Worm (Caenorhabditis elegans) whole organism, late embryonic: ENCODE results near the gene C46H3.1.

ENCODE experiments used
- C08G9.2 ChIP-seq: sonication (generic microtip); optimal IDR thresholded peaks from 2 replicates; lab custom pipeline; 2016; ENCODE audit warnings: mild to moderate bottlenecking, missing genetic modification characterization, moderate library complexity, missing compliant biosample characterization
- F13H6.1 ChIP-seq: sonication (generic microtip); optimal IDR thresholded peaks from 2 replicates; lab custom pipeline; 2016; ENCODE audit warnings: missing genetic modification characterization, missing compliant biosample characterization
- K02D7.2 ChIP-seq: sonication (generic microtip); optimal IDR thresholded peaks from 2 replicates; lab custom pipeline; 2017; ENCODE audit warnings: mild to moderate bottlenecking, missing genetic modification characterization, missing compliant biosample characterization
- K09A11.1 ChIP-seq: sonication (generic microtip); optimal IDR thresholded peaks from 2 replicates; lab custom pipeline; 2017; ENCODE audit warnings: antibody characterized with exemption, mild to moderate bottlenecking, missing genetic modification characterization, missing compliant biosample characterization; ENCODE audit not compliant: insufficient read depth
- ceh-2 ChIP-seq: sonication (generic microtip); optimal IDR thresholded peaks from 2 replicates; lab custom pipeline; 2016; ENCODE audit warnings: missing genotype, missing genetic modification characterization, missing compliant biosample characterization
- ceh-22 ChIP-seq: sonication (generic microtip); optimal IDR thresholded peaks from 2 replicates; lab custom pipeline; 2017; ENCODE audit warnings: missing biosample characterization, missing genetic modification characterization
- ceh-31 ChIP-seq: sonication (generic microtip); optimal IDR thresholded peaks from 2 replicates; lab custom pipeline; 2016; ENCODE audit warnings: missing genetic modification characterization, missing compliant biosample characterization
- ceh-48 ChIP-seq: sonication (generic microtip); optimal IDR thresholded peaks from 2 replicates; lab custom pipeline; 2016; ENCODE audit warnings: missing genetic modification characterization, inconsistent platforms, missing compliant biosample characterization
- ceh-6 ChIP-seq: fragments of 200-800 bp; sonication (Bioruptor generic); optimal IDR thresholded peaks from 2 replicates; lab custom pipeline; 2018; ENCODE audit warnings: mild to moderate bottlenecking, missing genetic modification characterization, missing compliant biosample characterization
- ceh-9 ChIP-seq: sonication (generic microtip); optimal IDR thresholded peaks from 2 replicates; lab custom pipeline; 2016; ENCODE audit warnings: mild to moderate bottlenecking, missing genetic modification characterization, inconsistent platforms, missing compliant biosample characterization
- elt-2 ChIP-seq: sonication (generic microtip); optimal IDR thresholded peaks from 2 replicates; lab custom pipeline; 2016; ENCODE audit warnings: missing genetic modification reagents, missing genetic modification characterization, missing compliant biosample characterization
- ets-4 ChIP-seq: sonication (generic microtip); optimal IDR thresholded peaks from 2 replicates; lab custom pipeline; 2016; ENCODE audit warnings: missing genetic modification characterization, missing compliant biosample characterization
- fkh-6 ChIP-seq: sonication (generic microtip); optimal IDR thresholded peaks from 2 replicates; lab custom pipeline; 2016; ENCODE audit warnings: missing genetic modification characterization, missing compliant biosample characterization
- madf-2 ChIP-seq: sonication (generic microtip); optimal IDR thresholded peaks from 2 replicates; lab custom pipeline; 2017; ENCODE audit warnings: missing genetic modification characterization, missing compliant biosample characterization
- mec-3 ChIP-seq: sonication (generic microtip); optimal IDR thresholded peaks from 2 replicates; lab custom pipeline; 2016; ENCODE audit warnings: borderline replicate concordance, missing genetic modification characterization, missing compliant biosample characterization
- nhr-232 ChIP-seq: sonication (generic microtip); optimal IDR thresholded peaks from 2 replicates; lab custom pipeline; 2016; ENCODE audit warnings: missing genetic modification characterization, missing compliant biosample characterization
- odd-2 ChIP-seq: sonication (generic microtip); optimal IDR thresholded peaks from 2 replicates; lab custom pipeline; 2017; ENCODE audit warnings: antibody characterized with exemption, mild to moderate bottlenecking, missing genetic modification characterization, missing compliant biosample characterization
- pag-3 ChIP-seq: sonication (generic microtip); optimal IDR thresholded peaks from 2 replicates; lab custom pipeline; 2016; ENCODE audit warnings: missing compliant biosample characterization, missing genetic modification characterization, borderline replicate concordance
- pax-1 ChIP-seq: fragments of 150-350 bp; optimal IDR thresholded peaks from 2 replicates; lab custom pipeline; 2014; ENCODE audit warnings: missing biosample characterization, missing genetic modification characterization
- pha-2 ChIP-seq: sonication (generic microtip); optimal IDR thresholded peaks from 2 replicates; lab custom pipeline; 2017; ENCODE audit warnings: mild to moderate bottlenecking, missing genetic modification characterization, missing compliant biosample characterization
- pha-4 ChIP-seq: fragments of 150-350 bp; optimal IDR thresholded peaks from 2 replicates; lab custom pipeline; 2018; ENCODE audit warnings: missing biosample characterization, missing genetic modification reagents, missing genetic modification characterization
- sox-2 ChIP-seq: fragments of 200-800 bp; sonication (Bioruptor generic); IDR thresholded peaks from 2 replicates; pipeline ENCODE4 v1.3.6; 2022; ENCODE audit warnings: missing genetic modification reagents, missing genetic modification characterization, missing compliant biosample characterization
- ttx-3 ChIP-seq: sonication (generic microtip); optimal IDR thresholded peaks from 2 replicates; lab custom pipeline; 2016; ENCODE audit warnings: missing genetic modification reagents, missing genetic modification characterization, missing compliant biosample characterization
- zip-5 ChIP-seq: sonication (generic microtip); optimal IDR thresholded peaks from 2 replicates; lab custom pipeline; 2016; ENCODE audit warnings: missing genetic modification characterization, missing compliant biosample characterization

Gene C46H3.1

ce11 chrX:1255547-1255946, 46.4 kb downstream of the C46H3.1 start, which contains the start of gene npr-11:
npr-11 (minus strand) TSS chrX:1255647.
- no peak for TF ChIP-seq ceh-9 (tag; lab: Kevin White, UChicago)
- no peak for TF ChIP-seq ceh-31
- TF ChIP-seq F13H6.1 (tag; lab: Kevin White, UChicago) = no peak
- no peak for TF ChIP-seq odd-2
- TF ChIP-seq pha-2 (tag; lab: Kevin White, UChicago) = no peak
- no peak for TF ChIP-seq mec-3 (tag; lab: Kevin White, UChicago)
- TF ChIP-seq K09A11.1 = no peak
- no peak for TF ChIP-seq madf-2 (tag; lab: Kevin White, UChicago)
- no peak for TF ChIP-seq pag-3 (tag; lab: Kevin White, UChicago)
- TF ChIP-seq pha-4 = no peak
- no peak for TF ChIP-seq ceh-48 (tag; lab: Kevin White, UChicago)
- no peak for TF ChIP-seq elt-2 (tag; lab: Kevin White, UChicago)
- no peak for TF ChIP-seq ttx-3 (tag; lab: Kevin White, UChicago)
- TF ChIP-seq ets-4 (tag; lab: Kevin White, UChicago) = no peak
- TF ChIP-seq zip-5 (tag; lab: Kevin White, UChicago) = no peak

- TF ChIP-seq ceh-22 (no peak), sox-2 (GFP tag; lab: Robert Waterston, UW) (no peak), ceh-2 (tag; lab: Kevin White, UChicago) (no peak), ceh-6 (GFP tag; lab: Kevin White, UChicago) (no peak), F13H6.1 (tag; lab: Kevin White, UChicago) (no peak), pha-2 (tag; lab: Kevin White, UChicago) (no peak), fkh-6 (tag; lab: Kevin White, UChicago) (no peak), C08G9.2 (no peak), pax-1 (tag; lab: Kevin White, UChicago) (no peak), nhr-232 (no peak), K02D7.2 (no peak), odd-2 (no peak), zip-5 (tag; lab: Kevin White, UChicago) (no peak), elt-2 (tag; lab: Kevin White, UChicago) (no peak)
- TF ChIP-seq, all 69 proteins: peak for 0
Measured at ce11 chrX:1257668-1258067, 48.5 kb downstream of the C46H3.1 start.
